Fruit fly (Drosophila melanogaster) whole organism: ENCODE results near the gene Sld5.

Experiments used
- pan ChIP-seq: fragments of >200 bp; optimal IDR thresholded peaks from 2 replicates; lab custom pipeline; 2017
- psq ChIP-seq: fragments of >200 bp; optimal IDR thresholded peaks from 2 replicates; lab custom pipeline; 2017

DNA sequence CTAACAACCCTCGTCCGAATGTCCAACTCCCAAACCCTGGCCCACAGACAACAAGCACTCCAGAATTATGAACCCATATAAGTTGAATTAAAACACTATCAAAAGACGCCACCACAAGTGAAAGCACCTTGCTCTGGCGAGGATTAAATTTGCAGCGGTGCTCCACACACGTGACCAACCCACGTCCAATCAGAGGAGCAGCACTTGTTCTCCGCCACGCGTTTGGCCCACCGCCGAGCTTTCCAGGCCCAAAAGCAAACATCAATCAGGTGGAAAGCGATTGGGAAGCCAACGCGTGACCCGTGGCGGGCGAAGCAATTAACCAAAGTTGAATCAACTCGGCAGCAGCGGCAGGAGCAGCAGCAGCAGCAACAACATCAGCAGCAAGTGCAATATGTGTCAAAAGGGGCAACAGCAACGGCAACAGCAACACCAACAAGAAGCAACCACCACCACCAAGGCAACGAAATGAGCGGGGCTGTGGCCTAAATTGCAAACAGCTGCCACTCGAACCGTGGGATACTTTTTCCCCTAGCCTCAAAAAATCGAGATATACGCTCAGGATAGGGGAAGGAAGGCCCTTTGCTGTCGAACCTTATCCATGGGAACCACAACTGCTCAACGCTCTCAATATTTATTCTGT is 24.3 kb downstream of the Sld5 start:
- no peak for TF ChIP-seq psq (lab: Kevin White, UChicago)
- TF ChIP-seq pan: no peak
